Worm (Caenorhabditis elegans) whole organism, L3 larva: ENCODE data around the gene B0524.3.

Source experiments
- ZK546.5 ChIP-seq: sonication (generic microtip); optimal IDR thresholded peaks from 2 replicates; lab custom pipeline; 2017; ENCODE audit warnings: missing biosample characterization, missing genetic modification characterization
- egl-5 ChIP-seq: fragments of 150-350 bp; optimal IDR thresholded peaks from 2 replicates; lab custom pipeline; 2017; ENCODE audit warnings: missing biosample characterization, missing genetic modification reagents, missing genetic modification characterization, inconsistent platforms
- elt-1 ChIP-seq: fragments of 150-350 bp; optimal IDR thresholded peaks from 2 replicates; lab custom pipeline; 2014; ENCODE audit warnings: missing biosample characterization, missing genetic modification characterization
- lin-15B ChIP-seq: fragments of 150-350 bp; optimal IDR thresholded peaks from 2 replicates; lab custom pipeline; 2014; ENCODE audit warnings: missing biosample characterization, missing genetic modification characterization
- lin-39 ChIP-seq: fragments of 150-350 bp; optimal IDR thresholded peaks from 2 replicates; lab custom pipeline; 2018; ENCODE audit warnings: missing biosample characterization, missing genetic modification reagents, missing genetic modification characterization
- nfya-1 ChIP-seq: sonication (generic microtip); optimal IDR thresholded peaks from 2 replicates; lab custom pipeline; 2017; ENCODE audit warnings: missing genetic modification characterization, mild to moderate bottlenecking, missing compliant biosample characterization, antibody characterized with exemption, moderate library complexity; ENCODE audit not compliant: insufficient read depth
- nhr-11 ChIP-seq: fragments of 150-350 bp; optimal IDR thresholded peaks from 2 replicates; lab custom pipeline; 2014; ENCODE audit warnings: missing biosample characterization, missing genetic modification characterization
- nhr-43 ChIP-seq: sonication (generic microtip); optimal IDR thresholded peaks from 2 replicates; lab custom pipeline; 2016; ENCODE audit warnings: mild to moderate bottlenecking, missing genetic modification characterization, missing compliant biosample characterization; ENCODE audit not compliant: poor library complexity, severe bottlenecking
- nhr-67 ChIP-seq: fragments of 150-350 bp; optimal IDR thresholded peaks from 2 replicates; lab custom pipeline; 2014; ENCODE audit warnings: missing biosample characterization, missing genetic modification characterization
- pha-4 ChIP-seq: fragments of 150-350 bp; optimal IDR thresholded peaks from 2 replicates; lab custom pipeline; 2014; ENCODE audit warnings: missing biosample characterization, missing genetic modification reagents, missing genetic modification characterization
- tbx-2 ChIP-seq: sonication (generic microtip); optimal IDR thresholded peaks from 2 replicates; lab custom pipeline; 2016; ENCODE audit warnings: mild to moderate bottlenecking, missing genetic modification characterization, missing compliant biosample characterization
- ztf-4 ChIP-seq: fragments of 150-350 bp; optimal IDR thresholded peaks from 2 replicates; lab custom pipeline; 2014; ENCODE audit warnings: missing biosample characterization, missing genetic modification characterization

DNA sequence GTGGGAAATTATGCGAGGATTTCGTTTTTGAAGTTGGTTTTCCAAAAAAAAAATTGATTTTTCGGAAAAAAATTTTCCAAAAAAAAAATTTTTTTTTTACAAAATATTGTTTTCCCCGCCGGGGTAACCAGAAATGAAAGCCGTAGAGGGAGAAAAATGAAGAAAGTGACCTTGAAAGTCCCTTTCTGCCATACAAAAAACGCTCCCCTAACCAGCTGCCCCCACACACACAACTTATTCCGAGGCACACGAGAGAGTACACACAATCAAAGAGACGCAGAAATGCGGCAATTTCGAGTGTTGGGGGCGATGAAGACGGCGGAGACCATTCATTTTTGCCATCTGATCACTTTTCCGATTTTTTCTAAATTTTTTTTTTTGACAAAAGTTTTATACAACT, 33.5 kb upstream of the B0524.3 start:
- TF ChIP-seq nhr-67 (tag; lab: Kevin White, UChicago) (no peak), elt-1 (tag; lab: Kevin White, UChicago) (no peak), lin-15B (tag; lab: Kevin White, UChicago) (no peak), pha-4 (no peak), nhr-43 (tag; lab: Kevin White, UChicago) (no peak), tbx-2 (no peak), ztf-4 (tag; lab: Kevin White, UChicago) (no peak), nhr-11 (tag; lab: Kevin White, UChicago) (no peak), nfya-1 (tag; lab: Kevin White, UChicago) (no peak), lin-39 (tag; lab: Kevin White, UChicago) (no peak), egl-5 (tag; lab: Kevin White, UChicago) (no peak), ZK546.5 (tag; lab: Kevin White, UChicago) (no peak)
